3 fruit fly cellular contexts compared by ENCODE assay signal in genomic region chr2L:6464270-6464669, dm6.
TF ChIP-seq lines count a peak whose summit lies in the region.

No protein-coding gene starts in this region.

- no peak for TF ChIP-seq CTCF in whole organism, embryonic (GFP tag; optimal IDR thresholded peaks at IDR 0.05; lab: Kevin White, UChicago)

TF ChIP-seq in whole organism, embryonic, 481 proteins besides CTCF, POLR2A, EP300 and RAD21 (continues in another document):
- TF ChIP-seq tll (GFP tag; optimal IDR thresholded peaks at IDR 0.05; lab: Kevin White, UChicago), result no peak
- no peak for TF ChIP-seq eve (GFP tag; optimal IDR thresholded peaks at IDR 0.05; lab: Kevin White, UChicago)
- TF ChIP-seq Gug (GFP tag; IDR thresholded peaks at IDR 0.05; lab: Robert Waterston, UW), result no peak
- no peak for TF ChIP-seq psq (GFP tag; optimal IDR thresholded peaks at IDR 0.05; lab: Kevin White, UChicago)
- TF ChIP-seq her (GFP tag; optimal IDR thresholded peaks at IDR 0.05; lab: Kevin White, UChicago), result no peak
- TF ChIP-seq CG1529 (GFP tag; optimal IDR thresholded peaks at IDR 0.05; lab: Kevin White, UChicago), result no peak
- TF ChIP-seq Atf6 (GFP tag; IDR thresholded peaks at IDR 0.05; lab: Robert Waterston, UW), result no peak
- no peak for TF ChIP-seq CG10209 (GFP tag; optimal IDR thresholded peaks at IDR 0.05; lab: Kevin White, UChicago)
- TF ChIP-seq wor (GFP tag; IDR thresholded peaks at IDR 0.05; lab: Robert Waterston, UW), result no peak
- TF ChIP-seq emc (GFP tag; optimal IDR thresholded peaks at IDR 0.05; lab: Kevin White, UChicago), result no peak
- TF ChIP-seq CG33557 (GFP tag; optimal IDR thresholded peaks at IDR 0.05; lab: Kevin White, UChicago), result no peak
- TF ChIP-seq fd64A (GFP tag; optimal IDR thresholded peaks at IDR 0.05; lab: Kevin White, UChicago), result no peak
- no peak for TF ChIP-seq CG13624 (GFP tag; optimal IDR thresholded peaks at IDR 0.05; lab: Kevin White, UChicago)
- TF ChIP-seq BEAF-32 (GFP tag; optimal IDR thresholded peaks at IDR 0.05; lab: Kevin White, UChicago), result no peak
- peak; percentile 72 for TF ChIP-seq CG11696 (GFP tag; IDR thresholded peaks at IDR 0.05; lab: Robert Waterston, UW)
- peak; percentile 3 for TF ChIP-seq gem (tag; optimal IDR thresholded peaks at IDR 0.05; lab: Kevin White, UChicago)
- peak; percentile 30 for TF ChIP-seq Ets65A (GFP tag; lab: Kevin White, UChicago)
- TF ChIP-seq grn (GFP tag; optimal IDR thresholded peaks at IDR 0.05; lab: Kevin White, UChicago), result peak; percentile 79
- no peak for TF ChIP-seq CG10959 (GFP tag; IDR thresholded peaks at IDR 0.05; lab: Robert Waterston, UW)
- no peak for TF ChIP-seq MESR4 (GFP tag; optimal IDR thresholded peaks at IDR 0.05; lab: Kevin White, UChicago)
- no peak for TF ChIP-seq CHES-1-like (GFP tag; optimal IDR thresholded peaks at IDR 0.05; lab: Kevin White, UChicago)
- TF ChIP-seq bsh (GFP tag; optimal IDR thresholded peaks at IDR 0.05; lab: Kevin White, UChicago), result peak in 1 of 2 experiments; percentile 8
- peak; percentile 49 for TF ChIP-seq Med (GFP tag; lab: Kevin White, UChicago)
- TF ChIP-seq HLH3B (GFP tag; IDR thresholded peaks at IDR 0.05; lab: Robert Waterston, UW), result peak; percentile 24; the same call in 1 of the 2 replicates
- peak; percentile 1 for TF ChIP-seq unpg (GFP tag; optimal IDR thresholded peaks at IDR 0.05; lab: Kevin White, UChicago)
- TF ChIP-seq CG16863 (GFP tag; optimal IDR thresholded peaks at IDR 0.05; lab: Kevin White, UChicago), result no peak
- no peak for TF ChIP-seq Trl (optimal IDR thresholded peaks at IDR 0.05; lab: Kevin White, UChicago)
- no peak for TF ChIP-seq Trl (GFP tag; optimal IDR thresholded peaks at IDR 0.05; lab: Kevin White, UChicago)
- peak; percentile 67 for TF ChIP-seq CG11695 (GFP tag; IDR thresholded peaks at IDR 0.05; lab: Robert Waterston, UW)
- no peak for TF ChIP-seq Spps (tag; optimal IDR thresholded peaks at IDR 0.05; lab: Kevin White, UChicago)
- TF ChIP-seq MBD-R2 (GFP tag; IDR thresholded peaks at IDR 0.05; lab: Robert Waterston, UW), result no peak
- no peak for TF ChIP-seq gfzf (GFP tag; optimal IDR thresholded peaks at IDR 0.05; lab: Kevin White, UChicago)
- no peak for TF ChIP-seq CG10654 (GFP tag; optimal IDR thresholded peaks at IDR 0.05; lab: Kevin White, UChicago)

TF ChIP-seq in whole organism, prepupa, 60 proteins besides CTCF, POLR2A, EP300 and RAD21:
- TF ChIP-seq ss (GFP tag; optimal IDR thresholded peaks at IDR 0.05; lab: Kevin White, UChicago), result no peak
- peak; percentile 51 for TF ChIP-seq CG32006 (GFP tag; optimal IDR thresholded peaks at IDR 0.05; lab: Kevin White, UChicago)
- no peak for TF ChIP-seq acj6 (GFP tag; optimal IDR thresholded peaks at IDR 0.05; lab: Kevin White, UChicago)
- no peak for TF ChIP-seq CG3032 (tag; optimal IDR thresholded peaks at IDR 0.05; lab: Kevin White, UChicago)
- no peak for TF ChIP-seq pdm3 (GFP tag; optimal IDR thresholded peaks at IDR 0.05; lab: Kevin White, UChicago)
- TF ChIP-seq CG10631 (GFP tag; optimal IDR thresholded peaks at IDR 0.05; lab: Kevin White, UChicago), result no peak
- no peak for TF ChIP-seq CG11902 (GFP tag; optimal IDR thresholded peaks at IDR 0.05; lab: Kevin White, UChicago)
- TF ChIP-seq CG15336 (GFP tag; IDR thresholded peaks at IDR 0.05; lab: Robert Waterston, UW), result 0 out of 2 replicates have a peak, but pooled peaks have one; percentile 26
- TF ChIP-seq eg (GFP tag; IDR thresholded peaks at IDR 0.05; lab: Robert Waterston, UW), result peak; percentile 62; the same call in 2 of the 3 replicates
- TF ChIP-seq Eip75B (GFP tag; optimal IDR thresholded peaks at IDR 0.05; lab: Kevin White, UChicago), result no peak
- TF ChIP-seq salr (GFP tag; optimal IDR thresholded peaks at IDR 0.05; lab: Kevin White, UChicago), result peak in 1 of 2 experiments; percentile 17
- no peak for TF ChIP-seq net (GFP tag; optimal IDR thresholded peaks at IDR 0.05; lab: Kevin White, UChicago)
- TF ChIP-seq CG7368 (GFP tag; optimal IDR thresholded peaks at IDR 0.05; lab: Kevin White, UChicago), result no peak
- TF ChIP-seq CG6276 (GFP tag; optimal IDR thresholded peaks at IDR 0.05; lab: Kevin White, UChicago), result peak; percentile 7
- TF ChIP-seq Lpt (GFP tag; optimal IDR thresholded peaks at IDR 0.05; lab: Kevin White, UChicago), result no peak
- peak; percentile 32 for TF ChIP-seq fkh (GFP tag; optimal IDR thresholded peaks at IDR 0.05; lab: Kevin White, UChicago)
- TF ChIP-seq vri (GFP tag; optimal IDR thresholded peaks at IDR 0.05; lab: Kevin White, UChicago), result no peak
- peak; percentile 6 for TF ChIP-seq dac (GFP tag; optimal IDR thresholded peaks at IDR 0.05; lab: Kevin White, UChicago)
- peak; percentile 38 for TF ChIP-seq Hr4 (GFP tag; optimal IDR thresholded peaks at IDR 0.05; lab: Kevin White, UChicago)
- no peak for TF ChIP-seq Hr38 (GFP tag; optimal IDR thresholded peaks at IDR 0.05; lab: Kevin White, UChicago)
- peak; percentile 55 for TF ChIP-seq svp (GFP tag; lab: Kevin White, UChicago)

TF ChIP-seq in whole organism, pupa, 21 proteins besides CTCF, POLR2A, EP300 and RAD21:
- TF ChIP-seq Pif1A (GFP tag; optimal IDR thresholded peaks at IDR 0.05; lab: Kevin White, UChicago), result peak; percentile 12
- no peak for TF ChIP-seq CG12605 (GFP tag; IDR thresholded peaks at IDR 0.05; lab: Robert Waterston, UW)
- TF ChIP-seq CG8301 (tag; optimal IDR thresholded peaks at IDR 0.05; lab: Kevin White, UChicago), result peak; percentile 26
- TF ChIP-seq CG14655 (GFP tag; optimal IDR thresholded peaks at IDR 0.05; lab: Kevin White, UChicago), result peak; percentile 21
